Fruit fly (Drosophila melanogaster) whole organism, larva: ENCODE data around the gene CG42488.
A peak's percentile ranks its signal among the peaks of the same experiment; 100 is the strongest.

Source experiments
- noc ChIP-seq: fragments of 200-800 bp; sonication (Bioruptor generic); optimal IDR thresholded peaks from 3 replicates; lab custom pipeline; 2019; ENCODE audit warnings: missing biosample characterization, mild to moderate bottlenecking, missing genetic modification characterization, moderate library complexity

The CG42488 gene

DNA sequence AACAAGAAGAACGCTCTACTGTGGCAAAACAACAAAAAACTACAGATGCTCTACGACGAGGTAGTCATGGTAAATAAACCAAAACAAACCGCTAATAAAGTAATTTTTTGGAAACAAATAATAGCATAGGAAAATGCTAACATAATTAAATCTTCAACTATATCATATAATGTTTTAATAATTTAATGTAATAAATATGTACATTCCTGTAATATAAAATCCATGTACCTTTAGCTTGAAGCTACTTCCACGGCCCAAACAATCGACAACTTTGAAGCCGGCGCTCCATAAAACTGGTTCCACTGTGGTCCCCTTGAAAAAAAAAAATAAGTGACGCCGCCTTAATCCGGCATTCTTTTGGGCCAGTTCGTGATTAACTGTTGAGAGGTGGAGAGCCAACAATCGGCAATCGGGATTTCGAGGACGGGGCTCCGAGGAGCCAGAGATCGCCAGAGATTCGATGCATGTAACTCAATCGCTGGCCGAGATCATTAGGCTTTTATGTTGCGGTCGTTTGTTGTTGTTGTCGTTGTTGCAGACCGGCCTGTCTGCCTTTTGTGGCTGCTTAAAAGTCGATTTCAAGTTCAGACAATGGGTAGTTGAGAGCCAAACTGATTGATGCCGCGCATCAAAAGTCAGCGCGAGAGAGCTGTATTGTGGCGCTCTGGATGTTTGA is 20.1 kb upstream of the CG42488 start:
- TF ChIP-seq noc (tag; lab: Kevin White, UChicago) = peak; percentile 61

DNA sequence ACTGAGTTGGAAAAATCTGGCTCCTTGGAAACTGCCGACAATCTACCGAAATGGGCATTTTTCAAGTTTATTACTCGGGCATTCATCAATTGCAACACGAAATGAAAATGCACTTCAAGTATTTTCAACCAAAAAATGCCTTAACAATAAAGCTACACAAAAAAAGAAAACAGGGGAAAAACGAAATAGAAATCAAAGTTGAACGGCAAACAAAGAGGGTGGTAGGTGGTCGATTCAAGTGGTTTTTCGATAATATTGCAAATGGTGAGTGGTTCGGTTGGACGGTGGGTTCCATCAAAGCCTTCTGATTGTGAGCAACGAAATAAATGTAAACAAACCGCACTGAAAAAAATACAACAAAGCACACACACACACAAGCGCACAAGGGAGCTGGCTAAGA is 16.7 kb upstream of the CG42488 start:
- TF ChIP-seq noc (tag; lab: Kevin White, UChicago) = no peak

DNA sequence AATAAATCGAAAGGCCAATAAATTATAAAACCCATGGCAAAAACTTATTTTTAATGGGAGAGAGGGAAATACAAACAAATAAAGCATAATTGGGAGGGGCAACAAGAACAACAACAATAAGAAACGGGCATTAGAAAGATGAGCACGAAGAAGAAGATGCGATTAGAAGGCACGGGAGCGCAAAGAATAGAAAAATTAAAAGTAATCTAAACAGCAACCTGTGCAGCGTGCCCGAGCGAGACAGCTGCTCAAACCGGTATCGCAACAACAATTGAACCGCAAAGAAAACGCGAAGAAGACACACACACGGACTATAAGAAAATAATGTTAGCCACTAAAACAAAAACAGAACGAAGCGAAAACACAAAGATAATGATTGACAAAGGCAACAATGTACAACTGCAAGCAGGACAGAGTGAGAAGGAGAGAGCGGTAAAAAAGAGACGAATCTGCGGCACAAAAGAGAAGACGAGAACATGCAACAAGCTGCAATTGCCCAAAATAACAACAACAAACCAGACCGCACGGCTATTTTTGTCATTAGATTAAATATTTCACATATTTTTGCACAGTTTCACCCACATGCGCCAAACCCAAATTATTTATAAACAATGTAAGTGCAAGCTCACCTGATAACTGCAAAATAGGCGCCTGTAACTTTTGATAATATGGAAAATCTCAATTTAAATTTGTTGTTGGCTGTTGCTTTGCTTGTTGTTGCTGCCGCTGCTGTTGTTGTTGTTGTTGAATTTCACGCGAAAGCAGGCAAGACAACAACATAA is 10.9 kb upstream of the CG42488 start:
- TF ChIP-seq noc (tag; lab: Kevin White, UChicago) = peak; percentile 4

DNA sequence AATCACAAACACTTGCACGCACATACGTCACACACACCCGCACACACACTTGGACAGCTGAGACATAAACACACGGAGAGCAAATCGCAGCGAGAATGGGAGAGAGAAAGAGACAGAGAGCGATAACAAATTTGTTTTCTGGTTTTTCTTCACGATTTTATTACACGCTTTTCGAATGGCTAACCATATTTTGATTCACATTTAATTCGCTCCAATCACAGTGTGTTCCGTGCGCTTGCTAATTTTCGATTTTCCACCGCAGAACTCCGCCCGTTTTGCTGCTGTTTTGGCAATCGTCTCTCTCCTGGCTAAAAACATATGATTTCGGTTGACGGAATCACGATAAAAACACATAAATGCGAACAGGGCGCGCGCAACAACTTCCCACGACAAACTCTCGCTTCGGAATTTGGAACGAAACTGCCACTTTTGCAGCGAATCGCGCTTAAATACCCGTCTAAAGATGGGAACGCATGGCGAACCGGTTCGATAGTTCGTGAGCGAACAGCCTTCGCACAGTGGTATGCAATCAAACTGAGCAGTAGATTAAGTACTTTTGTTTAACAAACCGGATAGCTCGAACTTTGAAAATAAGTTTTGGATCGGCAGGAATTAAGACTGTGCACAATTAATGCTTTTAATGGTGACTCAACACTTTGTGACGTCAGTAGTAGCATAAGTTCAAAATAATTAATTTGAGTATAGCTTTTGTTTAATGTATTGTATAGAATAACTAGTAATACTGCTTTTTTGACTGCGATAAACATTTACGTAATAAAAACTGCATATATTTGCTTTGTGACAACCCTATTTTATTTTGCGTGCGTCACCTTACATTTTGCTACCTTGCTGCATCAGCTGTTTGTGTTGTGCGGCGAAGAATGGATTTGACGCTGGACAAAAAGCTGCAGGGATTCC is 10.0 kb upstream of the CG42488 start, which contains the start of the genes Fur1 and Vps33B:
TSS of gene Fur1 (minus strand) at position 424 of the 918 bp plus-strand sequence.
TSS of gene Vps33B (plus strand) at position 856 of the 918 bp plus-strand sequence.
- peak; percentile 96 for TF ChIP-seq noc (tag; lab: Kevin White, UChicago)

dm6 chr3R:25476744-25477143 is 6.2 kb upstream of the CG42488 start, which contains the start of the genes CG4553 and MED28:
CG4553 (minus strand) TSS chr3R:25476915.
MED28 (plus strand) TSS chr3R:25477003.
- TF ChIP-seq noc (tag; lab: Kevin White, UChicago) = no peak

dm6 chr3R:25489116-25489515 is 6.2 kb downstream of the CG42488 start:
- TF ChIP-seq noc (tag; lab: Kevin White, UChicago) = peak; percentile 77

DNA sequence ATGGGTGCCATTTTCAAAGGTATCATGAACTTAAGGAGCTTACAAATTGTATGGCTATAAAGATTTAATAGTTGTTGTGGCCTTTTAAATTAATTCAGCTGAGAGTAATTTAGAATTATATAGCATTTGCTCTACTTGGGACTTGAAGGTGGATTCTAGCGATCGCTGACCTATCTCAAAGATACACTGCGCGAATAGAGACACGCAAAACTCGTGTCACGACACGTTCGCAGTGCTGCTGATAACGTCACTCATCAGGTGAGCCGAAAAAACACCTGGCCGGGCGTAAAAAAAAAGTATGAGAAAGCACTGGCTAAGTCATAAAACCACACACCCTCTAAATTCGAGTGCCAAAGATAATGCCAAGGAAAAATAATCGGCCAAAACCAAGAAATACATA is 6.8 kb downstream of the CG42488 start:
- no peak for TF ChIP-seq noc (tag; lab: Kevin White, UChicago)

dm6 chr3R:25490375-25490774 is 7.5 kb downstream of the CG42488 start:
- no peak for TF ChIP-seq noc (tag; lab: Kevin White, UChicago)

DNA sequence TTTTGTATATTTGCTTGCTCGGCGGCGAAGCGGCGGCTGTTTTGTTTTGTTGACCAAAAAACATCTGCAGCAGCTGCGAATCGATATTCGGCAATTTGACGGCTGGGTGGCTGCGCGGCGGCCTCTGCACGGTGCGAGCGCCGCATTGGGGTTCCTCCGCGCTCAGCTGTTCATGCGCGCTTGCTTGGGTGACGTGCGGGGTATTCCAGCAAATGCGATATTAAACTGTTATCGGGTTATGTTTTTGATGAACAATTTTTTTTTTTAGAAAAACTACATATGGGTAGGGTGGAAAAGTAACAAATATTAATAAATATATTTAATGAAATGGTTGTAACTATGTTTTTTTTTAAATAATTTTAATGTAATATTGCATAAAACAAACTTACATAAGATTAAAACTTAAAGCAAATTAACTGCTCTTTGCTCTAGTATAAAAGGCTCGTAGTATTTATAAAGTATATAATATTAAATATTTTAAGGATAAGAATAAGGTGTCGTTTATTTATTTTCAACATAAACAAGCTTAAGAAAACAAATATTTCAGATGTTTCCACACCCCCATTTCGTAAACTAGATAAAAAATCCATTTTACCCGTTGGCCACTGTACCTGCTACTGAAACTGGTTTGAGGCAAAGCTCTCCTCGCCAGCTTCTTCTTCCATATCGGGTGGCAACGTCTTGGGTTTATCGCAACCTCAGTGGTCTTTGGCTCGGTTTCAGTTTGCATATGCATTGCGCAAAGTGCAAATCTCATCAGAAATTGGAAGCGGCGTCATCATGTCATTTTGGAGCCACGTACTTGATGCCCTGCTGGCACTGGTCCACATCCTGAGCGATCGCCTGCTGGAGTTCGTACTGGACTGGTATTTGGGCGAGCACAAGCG is 8.1 kb downstream of the CG42488 start, which contains the start of the genes Gnpat and CG5112:
TSS of gene Gnpat (minus strand) at position 159 of the 887 bp plus-strand sequence.
TSS of gene CG5112 (plus strand) at position 683 of the 887 bp plus-strand sequence.
- no peak for TF ChIP-seq noc (tag; lab: Kevin White, UChicago)

- no peak for TF ChIP-seq noc (tag; lab: Kevin White, UChicago)
Measured at dm6 chr3R:25493294-25494187, 10.6 kb downstream of the CG42488 start.

- no peak for TF ChIP-seq noc (tag; lab: Kevin White, UChicago)
Measured at dm6 chr3R:25495072-25495471, 12.2 kb downstream of the CG42488 start, which contains the start of gene CG33494. CG33494 (minus strand) TSS chr3R:25495161.

DNA sequence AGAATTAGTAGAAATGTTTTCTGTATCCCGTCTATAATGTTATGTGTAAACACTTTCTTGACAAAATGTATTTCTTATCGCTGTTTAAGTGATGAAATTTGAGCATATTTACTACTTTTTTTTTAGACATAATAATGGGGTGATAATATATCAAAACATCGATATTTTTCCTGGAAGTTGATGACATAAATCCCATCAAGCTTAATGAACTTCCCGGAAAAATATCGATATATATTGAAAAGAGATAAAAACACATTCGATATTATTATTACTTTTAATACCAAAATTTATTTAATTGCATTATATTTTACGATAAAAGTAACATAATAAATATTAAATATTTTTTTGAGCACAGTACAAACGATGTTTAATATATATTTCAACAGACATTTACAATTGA is 12.9 kb downstream of the CG42488 start:
- TF ChIP-seq noc (tag; lab: Kevin White, UChicago) = no peak

DNA sequence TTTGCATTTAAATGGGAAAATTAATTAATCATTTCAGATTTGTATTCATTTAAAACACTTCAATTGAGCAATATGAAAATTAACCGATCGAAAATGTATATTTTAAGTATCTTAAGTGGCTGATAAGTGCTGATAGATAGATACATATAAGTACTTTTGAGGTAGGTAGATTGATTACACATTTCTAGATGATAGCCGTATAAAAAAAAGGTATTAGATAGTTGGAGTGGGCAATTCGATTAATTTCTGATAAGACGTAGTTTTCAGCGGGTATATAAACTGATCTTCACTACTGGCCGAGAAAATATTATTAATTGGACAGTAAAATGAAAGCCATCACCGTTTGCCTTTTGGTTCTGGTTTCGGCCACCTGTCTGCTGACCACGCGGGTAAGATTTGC is 22.0 kb downstream of the CG42488 start, which contains the start of gene CG5107:
TSS of gene CG5107 (plus strand) at position 301 of the 400 bp plus-strand sequence.
- TF ChIP-seq noc (tag; lab: Kevin White, UChicago) = no peak
